Fruit fly (Drosophila melanogaster) whole organism, prepupa: Measurements from ENCODE around the gene Usp12-46.

ENCODE experiments used
- CG6163 ChIP-seq: fragments of 200-800 bp; sonication (Bioruptor generic); IDR thresholded peaks from 3 replicates; pipeline ENCODE4 v1.3.6; 2022; ENCODE audit warnings: missing biosample characterization, missing genetic modification characterization
- CG6854 ChIP-seq: fragments of 200-800 bp; sonication (Bioruptor generic); optimal IDR thresholded peaks from 2 replicates; lab custom pipeline; 2017; ENCODE audit warnings: missing biosample characterization, mild to moderate bottlenecking, missing genetic modification characterization
- CG7368 ChIP-seq: fragments of 200-800 bp; sonication (Bioruptor generic); optimal IDR thresholded peaks from 3 replicates; lab custom pipeline; 2016; ENCODE audit warnings: missing biosample characterization, missing genetic modification characterization
- Hr38 ChIP-seq: sonication (Bioruptor generic); optimal IDR thresholded peaks from 2 replicates; lab custom pipeline; 2016; ENCODE audit warnings: missing biosample characterization, missing genetic modification characterization
- Lpt ChIP-seq: fragments of 200-800 bp; sonication (Bioruptor generic); optimal IDR thresholded peaks from 3 replicates; lab custom pipeline; 2016; ENCODE audit warnings: missing biosample characterization, missing genetic modification characterization
- achi ChIP-seq: fragments of 200-800 bp; sonication (Bioruptor generic); optimal IDR thresholded peaks from 3 replicates; lab custom pipeline; 2016; ENCODE audit warnings: missing biosample characterization, missing genetic modification characterization
- dsx ChIP-seq: fragments of 200-800 bp; optimal IDR thresholded peaks from 3 replicates; lab custom pipeline; 2019; ENCODE audit warnings: missing biosample characterization, mild to moderate bottlenecking, missing genetic modification characterization, moderate library complexity; ENCODE audit not compliant: poor library complexity, severe bottlenecking

- TF ChIP-seq CG7368 (no peak), Lpt (GFP tag; lab: Kevin White, UChicago) (no peak), dsx (GFP tag; lab: Kevin White, UChicago) (no peak), Hr38 (GFP tag; lab: Kevin White, UChicago) (no peak), achi (GFP tag; lab: Kevin White, UChicago) (no peak), CG6163 (GFP tag; lab: Robert Waterston, UW) (no peak), CG6854 (no peak)
These were observed 31.6 kb upstream of the Usp12-46 start for dm6 chr3R:22718937-22719606.
